Fruit fly (Drosophila melanogaster): ENCODE data around the gene CG7483.

Gene CG7483

DNA sequence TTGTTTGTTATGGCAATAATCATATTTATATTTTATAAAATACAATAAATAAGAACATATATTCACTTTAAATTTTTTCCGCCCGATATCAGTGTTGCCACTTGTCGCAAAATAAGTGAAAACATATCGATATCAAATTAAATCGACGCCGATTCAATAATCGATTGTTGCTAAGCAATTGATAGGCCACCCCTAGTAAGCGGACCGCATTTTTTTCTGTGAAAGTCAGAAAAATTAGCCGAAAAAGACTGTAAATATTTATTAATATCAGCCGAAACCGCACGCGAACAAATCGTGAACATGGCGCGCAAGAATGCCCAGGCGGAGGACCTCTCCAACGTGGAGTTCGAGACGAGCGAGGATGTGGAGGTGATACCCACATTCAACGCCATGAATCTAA is at the start of gene CG7483:
TSS of gene CG7483 (plus strand) at position 171 of the 400 bp plus-strand sequence.
- TF ChIP-seq Jra (GFP tag; optimal IDR thresholded peaks at IDR 0.05) (no peak), GATAd (GFP tag; optimal IDR thresholded peaks at IDR 0.05) (no peak), CrebA (GFP tag; optimal IDR thresholded peaks at IDR 0.05; ENCODE audit: borderline replicate concordance) (no peak), CG9705 (GFP tag; optimal IDR thresholded peaks at IDR 0.05) (no peak), lola (GFP tag; optimal IDR thresholded peaks at IDR 0.05) (no peak), dsf (GFP tag; optimal IDR thresholded peaks at IDR 0.05; ENCODE audit: borderline replicate concordance) (no peak), Dfd (GFP tag; optimal IDR thresholded peaks at IDR 0.05) (no peak), Hr78 (GFP tag; optimal IDR thresholded peaks at IDR 0.05) (no peak), Hr83 (GFP tag; optimal IDR thresholded peaks at IDR 0.05; ENCODE audit: poor library complexity, severe bottlenecking) (no peak), Vsx2 (GFP tag; optimal IDR thresholded peaks at IDR 0.05; ENCODE audit: partially characterized antibody) (no peak), Rel (GFP tag; optimal IDR thresholded peaks at IDR 0.05) (no peak), Rel (tag; optimal IDR thresholded peaks at IDR 0.05) (no peak), Myc (optimal IDR thresholded peaks at IDR 0.05) (no peak), Dif (GFP tag; optimal IDR thresholded peaks at IDR 0.05; ENCODE audit: partially characterized antibody) (no peak)

DNA sequence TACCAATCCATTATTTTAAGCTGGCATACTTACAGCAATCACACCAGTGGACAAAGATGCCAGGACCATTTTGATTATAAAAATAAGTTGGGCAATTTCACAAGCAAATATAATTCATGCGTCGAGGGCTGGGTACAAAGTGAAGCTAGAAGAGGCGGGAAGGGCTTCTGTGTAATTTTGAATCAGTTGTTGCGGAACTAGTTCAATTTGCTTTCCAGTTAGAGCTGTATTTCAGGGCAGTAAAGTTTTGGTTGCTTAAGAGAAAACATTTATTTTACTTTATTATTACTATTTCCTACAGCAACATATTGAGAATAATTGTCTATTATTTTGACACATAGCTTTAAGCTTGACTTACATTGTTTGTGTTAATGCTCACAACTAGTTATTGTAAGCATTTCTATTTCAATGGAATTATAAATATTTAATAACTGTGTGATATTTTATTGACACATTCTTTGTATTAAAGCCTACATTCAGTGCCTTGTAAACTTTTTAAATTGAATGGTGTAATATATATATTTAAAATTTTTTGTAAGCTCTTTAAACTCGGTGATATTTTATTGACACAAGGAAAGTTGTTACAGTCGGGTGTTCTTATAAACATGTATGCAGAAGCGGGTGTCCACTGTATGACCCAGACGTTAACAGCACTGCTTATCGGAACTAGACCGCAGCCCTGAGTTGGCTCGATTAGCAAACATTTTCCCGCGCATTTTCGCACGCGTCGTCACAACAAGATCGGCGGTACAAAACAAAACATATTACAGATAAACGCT is 48.5 kb upstream of the CG7483 start, which contains the start of the genes RPA1 and Mcm2:
TSS of gene RPA1 (minus strand) at position 150 of the 779 bp plus-strand sequence.
TSS of gene Mcm2 (plus strand) at position 669 of the 779 bp plus-strand sequence.
- TF ChIP-seq CG32264 (GFP tag; optimal IDR thresholded peaks at IDR 0.05) (no peak), Dif (GFP tag; optimal IDR thresholded peaks at IDR 0.05; ENCODE audit: partially characterized antibody) (no peak), Vsx2 (GFP tag; optimal IDR thresholded peaks at IDR 0.05; ENCODE audit: partially characterized antibody) (no peak), dmrt93B (GFP tag; optimal IDR thresholded peaks at IDR 0.05) (peak; percentile 83), tai (GFP tag; optimal IDR thresholded peaks at IDR 0.05) (no peak), dsf (GFP tag; optimal IDR thresholded peaks at IDR 0.05; ENCODE audit: borderline replicate concordance) (peak; percentile 39), foxo (GFP tag; optimal IDR thresholded peaks at IDR 0.05) (peak in 1 of 2 experiments; percentile 89), Jra (GFP tag; optimal IDR thresholded peaks at IDR 0.05) (no peak), CrebA (GFP tag; optimal IDR thresholded peaks at IDR 0.05; ENCODE audit: borderline replicate concordance) (no peak), usp (GFP tag; optimal IDR thresholded peaks at IDR 0.05) (no peak), psq (GFP tag; optimal IDR thresholded peaks at IDR 0.05) (peak; percentile 77), h (GFP tag; optimal IDR thresholded peaks at IDR 0.05) (peak; percentile 75), fru (GFP tag; optimal IDR thresholded peaks at IDR 0.05) (peak; percentile 74), Mio (GFP tag; optimal IDR thresholded peaks at IDR 0.05) (peak; percentile 1), Dfd (GFP tag; optimal IDR thresholded peaks at IDR 0.05) (no peak), GATAd (GFP tag; optimal IDR thresholded peaks at IDR 0.05) (peak; percentile 8), HLH106 (tag; optimal IDR thresholded peaks at IDR 0.05) (peak; percentile 87), dl (GFP tag; optimal IDR thresholded peaks at IDR 0.05; ENCODE audit: insufficient read depth in 1 of 2, partially characterized antibody in 2 of 2) (no peak), pan (optimal IDR thresholded peaks at IDR 0.05) (no peak), br (GFP tag; optimal IDR thresholded peaks at IDR 0.05) (peak; percentile 49), Hnf4 (GFP tag; optimal IDR thresholded peaks at IDR 0.05) (no peak), CG9705 (GFP tag; optimal IDR thresholded peaks at IDR 0.05) (peak; percentile 64), ey (GFP tag; optimal IDR thresholded peaks at IDR 0.05) (peak; percentile 69), Abd-B (GFP tag; optimal IDR thresholded peaks at IDR 0.05) (no peak), N (GFP tag; optimal IDR thresholded peaks at IDR 0.05) (no peak), Hr78 (GFP tag; optimal IDR thresholded peaks at IDR 0.05) (no peak), brk (GFP tag; optimal IDR thresholded peaks at IDR 0.05) (no peak), rgr (GFP tag; optimal IDR thresholded peaks at IDR 0.05) (peak; percentile 74), sv (GFP tag; optimal IDR thresholded peaks at IDR 0.05) (peak; percentile 55), Myc (optimal IDR thresholded peaks at IDR 0.05) (no peak), jim (GFP tag; optimal IDR thresholded peaks at IDR 0.05) (peak; percentile 76), Rel (GFP tag; optimal IDR thresholded peaks at IDR 0.05) (no peak), Rel (tag; optimal IDR thresholded peaks at IDR 0.05) (peak; percentile 19), sage (GFP tag; optimal IDR thresholded peaks at IDR 0.05) (no peak), Hr83 (GFP tag; optimal IDR thresholded peaks at IDR 0.05; ENCODE audit: poor library complexity, severe bottlenecking) (peak; percentile 73), lola (GFP tag; optimal IDR thresholded peaks at IDR 0.05) (no peak), OdsH (GFP tag; optimal IDR thresholded peaks at IDR 0.05) (peak; percentile 73), Sp1 (GFP tag; optimal IDR thresholded peaks at IDR 0.05) (peak; percentile 84), woc (GFP tag; optimal IDR thresholded peaks at IDR 0.05) (peak; percentile 81)
